Worm (Caenorhabditis elegans) whole organism, early embryonic: ENCODE data around the gene lact-2.

Source experiments
- F13C5.2 ChIP-seq: sonication (generic microtip); optimal IDR thresholded peaks from 2 replicates; lab custom pipeline; 2017; ENCODE audit warnings: mild to moderate bottlenecking, missing genetic modification characterization, inconsistent platforms, missing compliant biosample characterization
- ama-1 ChIP-seq: fragments of 150-350 bp; optimal IDR thresholded peaks from 2 replicates; lab custom pipeline; 2014
- ceh-36 ChIP-seq: sonication (generic microtip); optimal IDR thresholded peaks from 2 replicates; lab custom pipeline; 2016; ENCODE audit warnings: missing genetic modification characterization, inconsistent platforms, missing compliant biosample characterization
- hmg-4 ChIP-seq: fragments of 200-800 bp; sonication (Bioruptor generic); optimal IDR thresholded peaks from 2 replicates; lab custom pipeline; 2018; ENCODE audit warnings: mild to moderate bottlenecking, missing genetic modification characterization, missing compliant biosample characterization
- pes-1 ChIP-seq: fragments of 200-800 bp; sonication (Bioruptor generic); IDR thresholded peaks from 2 replicates; pipeline ENCODE4 v1.3.6; 2022; ENCODE audit warnings: missing genetic modification reagents, missing genetic modification characterization, missing compliant biosample characterization
- sea-1 ChIP-seq: fragments of 200-800 bp; sonication (Bioruptor generic); conservative IDR thresholded peaks from 2 replicates; pipeline ENCODE4 v1.3.6; 2022; ENCODE audit warnings: missing genetic modification characterization, missing compliant biosample characterization
- tbx-11 ChIP-seq: fragments of 200-800 bp; sonication (Bioruptor generic); IDR thresholded peaks from 2 replicates; pipeline ENCODE4 v1.3.6; 2022; ENCODE audit warnings: missing genetic modification characterization, missing compliant biosample characterization

- no peak for TF ChIP-seq tbx-11 (GFP tag; lab: Robert Waterston, UW)
- no peak for TF ChIP-seq hmg-4 (GFP tag; lab: Kevin White, UChicago)
- TF ChIP-seq ama-1 (lab: Kevin White, UChicago), result no peak
- no peak for TF ChIP-seq pes-1 (GFP tag; lab: Robert Waterston, UW)
- TF ChIP-seq sea-1, result no peak
- no peak for TF ChIP-seq ceh-36 (tag; lab: Kevin White, UChicago)
- TF ChIP-seq F13C5.2 (tag; lab: Kevin White, UChicago), result no peak
Measured at ce11 chrII:10067817-10068216, 26.9 kb upstream of the lact-2 start, which contains the start of gene die-1.
